Fruit fly (Drosophila melanogaster) whole organism, wandering third instar larva: ENCODE data around the gene comm3.

Source experiments
- Abd-B ChIP-seq: fragments of >200 bp; optimal IDR thresholded peaks from 2 replicates; lab custom pipeline; 2017; ENCODE audit warnings: missing biosample characterization, missing genetic modification characterization
- CG32264 ChIP-seq: fragments of 200-800 bp; sonication (Bioruptor generic); optimal IDR thresholded peaks from 2 replicates; lab custom pipeline; 2016; ENCODE audit warnings: missing biosample characterization, missing genetic modification characterization
- CG9705 ChIP-seq: fragments of 200-800 bp; sonication (Bioruptor generic); optimal IDR thresholded peaks from 2 replicates; lab custom pipeline; 2018; ENCODE audit warnings: missing biosample characterization, mild to moderate bottlenecking, missing genetic modification characterization
- CrebA ChIP-seq: fragments of 200-800 bp; sonication (Bioruptor generic); optimal IDR thresholded peaks from 2 replicates; lab custom pipeline; 2016; ENCODE audit warnings: missing biosample characterization, mild to moderate bottlenecking, missing genetic modification characterization, borderline replicate concordance
- Dfd ChIP-seq: fragments of >200 bp; optimal IDR thresholded peaks from 2 replicates; lab custom pipeline; 2017; ENCODE audit warnings: missing biosample characterization, missing genetic modification characterization
- GATAd ChIP-seq: sonication (Bioruptor generic); optimal IDR thresholded peaks from 2 replicates; lab custom pipeline; 2016; ENCODE audit warnings: missing biosample characterization, missing genetic modification characterization
- HLH106 ChIP-seq: fragments of 200-800 bp; optimal IDR thresholded peaks from 3 replicates; lab custom pipeline; 2019; ENCODE audit warnings: missing biosample characterization, mild to moderate bottlenecking, missing genetic modification characterization, moderate library complexity
- Hnf4 ChIP-seq: fragments of 200-800 bp; sonication (Bioruptor generic); optimal IDR thresholded peaks from 2 replicates; lab custom pipeline; 2016; ENCODE audit warnings: missing biosample characterization, mild to moderate bottlenecking, missing genetic modification characterization
- Hr83 ChIP-seq: fragments of 200-300 bp; sonication (Bioruptor generic); optimal IDR thresholded peaks from 2 replicates; lab custom pipeline; 2016; ENCODE audit warnings: missing biosample characterization, mild to moderate bottlenecking, missing genetic modification characterization, moderate library complexity; ENCODE audit not compliant: poor library complexity, severe bottlenecking
- Mio ChIP-seq: sonication (Bioruptor generic); optimal IDR thresholded peaks from 2 replicates; lab custom pipeline; 2016; ENCODE audit warnings: missing biosample characterization, missing genetic modification characterization
- Myc ChIP-seq: fragments of >200 bp; optimal IDR thresholded peaks from 2 replicates; lab custom pipeline; 2017
- N ChIP-seq: fragments of >200 bp; optimal IDR thresholded peaks from 2 replicates; lab custom pipeline; 2018; ENCODE audit warnings: missing biosample characterization, missing external identifiers, missing genetic modification characterization
- OdsH ChIP-seq: fragments of 200-800 bp; sonication (Bioruptor generic); optimal IDR thresholded peaks from 2 replicates; lab custom pipeline; 2016; ENCODE audit warnings: missing biosample characterization, mild to moderate bottlenecking, missing genetic modification characterization
- Rel ChIP-seq, 2 experiments: fragments of 200-800 bp; sonication (Bioruptor generic) in 1 of 2; optimal IDR thresholded peaks; 2 replicates in 1 of 2; 3 replicates in 1 of 2; lab custom pipeline; 2016 to 2019; ENCODE audit warnings: mild to moderate bottlenecking in 2 of 2, missing biosample characterization in 2 of 2, missing genetic modification characterization in 2 of 2, moderate library complexity in 1 of 2
- Sp1 ChIP-seq: fragments of 200-800 bp; sonication (Bioruptor generic); optimal IDR thresholded peaks from 3 replicates; lab custom pipeline; 2019; ENCODE audit warnings: missing biosample characterization, mild to moderate bottlenecking, missing genetic modification characterization, moderate library complexity
- Vsx2 ChIP-seq: fragments of 200-300, 225-300 bp; sonication (Bioruptor generic); optimal IDR thresholded peaks from 2 replicates; lab custom pipeline; 2018; ENCODE audit warnings: missing biosample characterization, missing genetic modification characterization; ENCODE audit not compliant: partially characterized antibody
- br ChIP-seq: fragments of 200-800 bp; sonication (Bioruptor generic); optimal IDR thresholded peaks from 2 replicates; lab custom pipeline; 2016; ENCODE audit warnings: missing biosample characterization, missing genetic modification characterization
- dl ChIP-seq, 2 experiments: fragments of 175-275, 200-275 bp in 1 of 2; fragments of 200-275 bp in 1 of 2; sonication (Bioruptor generic); optimal IDR thresholded peaks; lab custom pipeline; 2018; ENCODE audit warnings: mild to moderate bottlenecking in 2 of 2, missing biosample characterization in 2 of 2, missing genetic modification characterization in 2 of 2, moderate library complexity in 2 of 2; ENCODE audit not compliant: partially characterized antibody in 2 of 2, insufficient read depth in 1 of 2
- dsf ChIP-seq: sonication (Bioruptor generic); optimal IDR thresholded peaks from 2 replicates; lab custom pipeline; 2016; ENCODE audit warnings: missing biosample characterization, missing genetic modification characterization, borderline replicate concordance
- ey ChIP-seq: fragments of 200-800 bp; sonication (Bioruptor generic); optimal IDR thresholded peaks from 2 replicates; lab custom pipeline; 2016; ENCODE audit warnings: missing biosample characterization, missing genetic modification characterization
- foxo ChIP-seq, 2 experiments: fragments of 200-800 bp; sonication (Bioruptor generic); optimal IDR thresholded peaks; 2 replicates in 1 of 2; 3 replicates in 1 of 2; lab custom pipeline; 2016 to 2017; ENCODE audit warnings: missing biosample characterization in 2 of 2, missing genetic modification characterization in 2 of 2
- fru ChIP-seq: fragments of 200-800 bp; sonication (Bioruptor generic); optimal IDR thresholded peaks from 3 replicates; lab custom pipeline; 2016; ENCODE audit warnings: missing biosample characterization, mild to moderate bottlenecking, missing genetic modification characterization
- h ChIP-seq: fragments of 200-800 bp; sonication (Bioruptor generic); optimal IDR thresholded peaks from 3 replicates; lab custom pipeline; 2016; ENCODE audit warnings: missing biosample characterization, mild to moderate bottlenecking, missing genetic modification characterization
- jim ChIP-seq: fragments of 175-275, 200-325 bp; sonication (Bioruptor generic); optimal IDR thresholded peaks from 2 replicates; lab custom pipeline; 2016; ENCODE audit warnings: missing biosample characterization, mild to moderate bottlenecking, missing genetic modification characterization
- lola ChIP-seq: fragments of >200 bp; optimal IDR thresholded peaks from 2 replicates; lab custom pipeline; 2017; ENCODE audit warnings: missing biosample characterization, missing genetic modification characterization
- pan ChIP-seq: fragments of >200 bp; optimal IDR thresholded peaks from 2 replicates; lab custom pipeline; 2017
- rgr ChIP-seq: fragments of 200-800 bp; sonication (Bioruptor generic); optimal IDR thresholded peaks from 3 replicates; lab custom pipeline; 2016; ENCODE audit warnings: missing biosample characterization, mild to moderate bottlenecking, missing genetic modification characterization
- sage ChIP-seq: fragments of 200-800 bp; sonication (Bioruptor generic); optimal IDR thresholded peaks from 2 replicates; lab custom pipeline; 2016; ENCODE audit warnings: missing biosample characterization, mild to moderate bottlenecking, missing genetic modification characterization
- tai ChIP-seq: sonication (Bioruptor generic); optimal IDR thresholded peaks from 2 replicates; lab custom pipeline; 2016; ENCODE audit warnings: missing biosample characterization, missing genetic modification characterization
- woc ChIP-seq: sonication (Bioruptor generic); optimal IDR thresholded peaks from 2 replicates; lab custom pipeline; 2016; ENCODE audit warnings: missing biosample characterization, mild to moderate bottlenecking, missing genetic modification characterization

comm3 gene

DNA sequence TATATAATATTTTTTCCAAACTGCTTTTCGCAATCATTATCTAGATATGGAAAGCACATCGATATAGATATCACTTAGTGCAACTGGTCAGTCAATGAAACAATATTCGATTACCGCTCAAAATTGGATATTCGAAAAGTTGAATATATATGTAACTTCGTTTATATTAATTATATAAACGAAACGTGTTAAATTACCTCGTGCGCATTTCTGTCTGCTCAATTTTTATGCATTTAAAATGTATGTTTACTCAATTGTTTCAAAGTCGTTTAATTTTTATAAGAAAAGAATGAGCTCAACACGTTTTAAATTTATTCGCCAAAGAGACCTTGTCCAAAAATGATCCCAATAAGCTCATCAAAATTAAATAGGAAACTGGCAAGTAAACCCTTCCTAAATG lies 3.0 kb upstream of the comm3 start, which contains the start of gene CG43084:
CG43084 (plus strand) TSS at position 301 of the 400 bp plus-strand sequence.
- TF ChIP-seq woc (GFP tag; lab: Kevin White, UChicago) (no peak), dl (GFP tag; optimal IDR thresholded peaks at IDR 0.05; lab: Kevin White, UChicago; ENCODE audit: insufficient read depth in 1 of 2, partially characterized antibody in 2 of 2) (no peak), jim (GFP tag; lab: Kevin White, UChicago) (no peak), ey (GFP tag; lab: Kevin White, UChicago) (no peak), pan (lab: Kevin White, UChicago) (no peak), CG32264 (no peak), CG9705 (GFP tag; lab: Kevin White, UChicago) (no peak), CrebA (GFP tag; lab: Kevin White, UChicago) (no peak), dsf (no peak), Hr83 (GFP tag; lab: Kevin White, UChicago) (no peak), Vsx2 (GFP tag; lab: Kevin White, UChicago) (no peak), Abd-B (GFP tag; lab: Kevin White, UChicago) (no peak), sage (GFP tag; lab: Kevin White, UChicago) (no peak), Rel (GFP tag; optimal IDR thresholded peaks at IDR 0.05; lab: Kevin White, UChicago) (no peak), Rel (tag; optimal IDR thresholded peaks at IDR 0.05; lab: Kevin White, UChicago) (no peak), GATAd (no peak), OdsH (GFP tag; lab: Kevin White, UChicago) (no peak), foxo (GFP tag; optimal IDR thresholded peaks at IDR 0.05; lab: Kevin White, UChicago) (no peak), Myc (lab: Kevin White, UChicago) (no peak)

DNA sequence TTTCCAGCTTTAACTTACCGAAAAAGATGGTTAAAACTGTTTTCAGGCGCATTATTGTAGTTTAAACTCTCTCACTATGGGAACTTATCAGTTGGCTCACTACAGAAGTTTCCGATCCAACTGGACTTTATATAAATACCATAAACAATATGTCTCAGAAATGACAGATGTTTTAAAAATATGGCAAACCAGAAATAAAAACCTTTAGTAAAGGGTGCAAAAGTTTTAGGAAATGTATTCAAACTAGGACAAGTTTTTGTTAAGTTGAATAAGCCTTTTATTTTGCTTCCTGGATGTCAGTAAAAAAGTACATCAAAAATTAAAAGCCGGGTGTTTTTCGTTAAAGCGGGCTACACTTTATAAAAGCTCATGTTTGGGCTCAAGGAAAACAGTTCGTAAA lies 2.0 kb upstream of the comm3 start, which contains the start of the genes Eig71Ea and Eig71Eb:
Eig71Ea (minus strand) TSS at position 101 of the 400 bp plus-strand sequence.
Eig71Eb (plus strand) TSS at position 376 of the 400 bp plus-strand sequence.
- TF ChIP-seq sage (GFP tag; lab: Kevin White, UChicago), result no peak
- TF ChIP-seq CG32264, result no peak
- no peak for TF ChIP-seq Hnf4 (GFP tag; lab: Kevin White, UChicago)
- TF ChIP-seq Myc (lab: Kevin White, UChicago), result no peak
- no peak for TF ChIP-seq foxo (GFP tag; optimal IDR thresholded peaks at IDR 0.05; lab: Kevin White, UChicago)
- no peak for TF ChIP-seq Vsx2 (GFP tag; lab: Kevin White, UChicago)
- TF ChIP-seq h, result no peak
- TF ChIP-seq dsf, result no peak
- TF ChIP-seq Sp1 (GFP tag; lab: Kevin White, UChicago), result no peak
- TF ChIP-seq dl (GFP tag; optimal IDR thresholded peaks at IDR 0.05; lab: Kevin White, UChicago; ENCODE audit: insufficient read depth in 1 of 2, partially characterized antibody in 2 of 2), result no peak
- TF ChIP-seq Mio (GFP tag; lab: Kevin White, UChicago), result no peak
- TF ChIP-seq rgr (GFP tag; lab: Kevin White, UChicago), result no peak

DNA sequence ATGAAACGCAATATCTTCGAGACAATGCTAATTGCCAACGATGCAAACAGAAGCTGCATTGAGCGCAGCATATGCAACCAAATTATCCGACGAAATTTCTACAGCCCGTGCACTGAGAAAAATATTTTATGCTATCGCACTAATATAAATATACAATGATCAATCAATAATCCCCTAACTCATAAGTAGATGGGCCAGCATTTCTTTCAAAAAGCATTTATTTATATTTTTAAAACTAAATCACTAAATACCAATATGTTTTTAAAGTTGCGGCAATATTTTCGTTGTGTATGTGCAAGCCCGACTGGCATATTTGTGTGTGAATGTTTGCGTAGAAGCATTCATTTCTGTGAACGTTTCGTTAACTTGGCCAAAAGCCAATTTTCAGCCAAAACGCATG lies 1.4 kb downstream of the comm3 start:
- TF ChIP-seq lola (GFP tag; lab: Kevin White, UChicago) (no peak), Dfd (GFP tag; lab: Kevin White, UChicago) (no peak), GATAd (no peak), foxo (GFP tag; optimal IDR thresholded peaks at IDR 0.05; lab: Kevin White, UChicago) (no peak), CrebA (GFP tag; lab: Kevin White, UChicago) (no peak), br (GFP tag; lab: Kevin White, UChicago) (no peak), tai (no peak), dl (GFP tag; optimal IDR thresholded peaks at IDR 0.05; lab: Kevin White, UChicago; ENCODE audit: insufficient read depth in 1 of 2, partially characterized antibody in 2 of 2) (no peak), dsf (no peak), sage (GFP tag; lab: Kevin White, UChicago) (no peak), N (GFP tag; lab: Kevin White, UChicago) (no peak)
- TF ChIP-seq, all 38 proteins: peak for 0

DNA sequence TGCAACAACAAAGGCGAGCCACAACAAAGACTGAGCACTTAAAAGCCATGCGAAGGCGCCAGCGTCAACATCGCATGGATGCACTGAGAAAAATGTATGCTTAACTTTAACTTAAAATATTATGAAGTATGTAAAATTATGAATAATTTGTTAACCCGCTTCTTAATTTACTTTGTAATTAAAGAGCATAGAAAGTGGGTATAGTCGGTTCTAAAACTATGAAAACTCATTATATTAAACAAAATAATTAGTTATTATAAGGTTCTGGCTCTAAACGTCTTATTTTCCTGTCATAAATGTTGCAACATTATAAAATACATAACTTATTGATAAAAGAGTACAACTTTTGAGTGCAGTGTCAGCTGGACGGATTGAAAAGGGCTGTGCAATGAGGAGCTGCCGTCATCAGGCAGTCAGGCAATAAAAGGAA lies 6.0 kb downstream of the comm3 start:
- TF ChIP-seq Vsx2 (GFP tag; lab: Kevin White, UChicago), result no peak
- TF ChIP-seq br (GFP tag; lab: Kevin White, UChicago), result peak; percentile 20
- TF ChIP-seq Sp1 (GFP tag; lab: Kevin White, UChicago), result peak; percentile 4
- TF ChIP-seq ey (GFP tag; lab: Kevin White, UChicago), result peak; percentile 11
- peak; percentile 8 for TF ChIP-seq fru
- TF ChIP-seq jim (GFP tag; lab: Kevin White, UChicago), result no peak
- TF ChIP-seq foxo (GFP tag; optimal IDR thresholded peaks at IDR 0.05; lab: Kevin White, UChicago), result peak in 1 of 2 experiments; percentile 25
- TF ChIP-seq HLH106 (tag; lab: Kevin White, UChicago), result peak; percentile 23
- TF ChIP-seq rgr (GFP tag; lab: Kevin White, UChicago), result no peak
